Worm (Caenorhabditis elegans) whole organism, L2 larva: ENCODE results near the gene str-204.

ENCODE experiments used
- lin-13 ChIP-seq: fragments of 150-350 bp; optimal IDR thresholded peaks from 2 replicates; lab custom pipeline; 2014; ENCODE audit warnings: missing biosample characterization, missing genetic modification reagents, missing genetic modification characterization
- peb-1 ChIP-seq: fragments of 150-350 bp; optimal IDR thresholded peaks from 2 replicates; lab custom pipeline; 2014; ENCODE audit warnings: missing biosample characterization, missing genetic modification characterization
- unc-39 ChIP-seq: fragments of 150-350 bp; optimal IDR thresholded peaks from 2 replicates; lab custom pipeline; 2014; ENCODE audit warnings: missing biosample characterization, missing genetic modification characterization
- unc-62 ChIP-seq: fragments of 150-350 bp; optimal IDR thresholded peaks from 2 replicates; lab custom pipeline; 2014; ENCODE audit warnings: missing biosample characterization, missing genetic modification reagents, missing genetic modification characterization
- ztf-11 ChIP-seq: sonication (generic microtip); optimal IDR thresholded peaks from 2 replicates; lab custom pipeline; 2017; ENCODE audit warnings: missing biosample characterization, missing genetic modification characterization

ce11 chrV:7166709-7167108 is 7.2 kb downstream of the str-204 start, which contains the start of gene ugt-36:
- TF ChIP-seq ztf-11 (tag; lab: Kevin White, UChicago) (no peak), peb-1 (tag; lab: Kevin White, UChicago) (no peak), unc-62 (no peak), unc-39 (tag; lab: Kevin White, UChicago) (no peak), lin-13 (GFP tag; lab: Kevin White, UChicago) (no peak)
